Worm (Caenorhabditis elegans) whole organism, mixed stage, embryonic: ENCODE measurements around the gene nstp-10.

Experiments
- ceh-43 ChIP-seq: fragments of 200-800 bp; sonication (Bioruptor generic); optimal IDR thresholded peaks from 2 replicates; lab custom pipeline; 2018; ENCODE audit warnings: mild to moderate bottlenecking, missing genetic modification characterization, moderate library complexity, missing compliant biosample characterization
- cnd-1 ChIP-seq: fragments of 200-800 bp; sonication (Bioruptor generic); optimal IDR thresholded peaks from 2 replicates; lab custom pipeline; 2018; ENCODE audit warnings: mild to moderate bottlenecking, missing genetic modification characterization, missing compliant biosample characterization
- elt-3 ChIP-seq: fragments of 150-350 bp; optimal IDR thresholded peaks from 2 replicates; lab custom pipeline; 2014; ENCODE audit warnings: missing biosample characterization, missing genetic modification characterization
- flh-1 ChIP-seq: fragments of 200-800 bp; sonication (Bioruptor generic); optimal IDR thresholded peaks from 2 replicates; lab custom pipeline; 2018; ENCODE audit warnings: mild to moderate bottlenecking, missing genetic modification characterization, moderate library complexity, missing compliant biosample characterization
- ham-2 ChIP-seq: fragments of 200-800 bp; sonication (Bioruptor generic); optimal IDR thresholded peaks from 2 replicates; lab custom pipeline; 2018; ENCODE audit warnings: mild to moderate bottlenecking, missing genetic modification characterization, missing compliant biosample characterization
- lin-13 ChIP-seq: fragments of 150-350 bp; optimal IDR thresholded peaks from 2 replicates; lab custom pipeline; 2014; ENCODE audit warnings: missing biosample characterization, missing genetic modification characterization
- lin-32 ChIP-seq: fragments of 200-800 bp; sonication (Bioruptor generic); optimal IDR thresholded peaks from 2 replicates; lab custom pipeline; 2018; ENCODE audit warnings: mild to moderate bottlenecking, missing genetic modification characterization, missing compliant biosample characterization
- mab-5 ChIP-seq: fragments of 150-350 bp; optimal IDR thresholded peaks from 2 replicates; lab custom pipeline; 2014; ENCODE audit warnings: missing biosample characterization, missing genetic modification characterization
- mls-2 ChIP-seq: sonication (generic microtip); optimal IDR thresholded peaks from 2 replicates; lab custom pipeline; 2016; ENCODE audit warnings: mild to moderate bottlenecking, missing genetic modification characterization, moderate library complexity, missing compliant biosample characterization
- nhr-12 ChIP-seq: fragments of 150-350 bp; optimal IDR thresholded peaks from 2 replicates; lab custom pipeline; 2014; ENCODE audit warnings: missing biosample characterization, missing genetic modification characterization
- nhr-28 ChIP-seq: fragments of 150-350 bp; optimal IDR thresholded peaks from 2 replicates; lab custom pipeline; 2014; ENCODE audit warnings: missing biosample characterization, missing genetic modification characterization
- pha-4 ChIP-seq: fragments of 150-350 bp; optimal IDR thresholded peaks from 2 replicates; lab custom pipeline; 2018; ENCODE audit warnings: missing biosample characterization, missing genetic modification reagents, missing genetic modification characterization
- sptf-1 ChIP-seq: sonication (generic microtip); optimal IDR thresholded peaks from 2 replicates; lab custom pipeline; 2017; ENCODE audit warnings: mild to moderate bottlenecking, missing genetic modification characterization, moderate library complexity, missing compliant biosample characterization
- unc-62 ChIP-seq: fragments of 150-350 bp; optimal IDR thresholded peaks from 2 replicates; lab custom pipeline; 2014; ENCODE audit warnings: missing biosample characterization, missing genetic modification reagents, missing genetic modification characterization
- zip-8 ChIP-seq: fragments of 150-350 bp; optimal IDR thresholded peaks from 2 replicates; lab custom pipeline; 2014; ENCODE audit warnings: missing biosample characterization, missing genetic modification characterization

Gene nstp-10

DNA sequence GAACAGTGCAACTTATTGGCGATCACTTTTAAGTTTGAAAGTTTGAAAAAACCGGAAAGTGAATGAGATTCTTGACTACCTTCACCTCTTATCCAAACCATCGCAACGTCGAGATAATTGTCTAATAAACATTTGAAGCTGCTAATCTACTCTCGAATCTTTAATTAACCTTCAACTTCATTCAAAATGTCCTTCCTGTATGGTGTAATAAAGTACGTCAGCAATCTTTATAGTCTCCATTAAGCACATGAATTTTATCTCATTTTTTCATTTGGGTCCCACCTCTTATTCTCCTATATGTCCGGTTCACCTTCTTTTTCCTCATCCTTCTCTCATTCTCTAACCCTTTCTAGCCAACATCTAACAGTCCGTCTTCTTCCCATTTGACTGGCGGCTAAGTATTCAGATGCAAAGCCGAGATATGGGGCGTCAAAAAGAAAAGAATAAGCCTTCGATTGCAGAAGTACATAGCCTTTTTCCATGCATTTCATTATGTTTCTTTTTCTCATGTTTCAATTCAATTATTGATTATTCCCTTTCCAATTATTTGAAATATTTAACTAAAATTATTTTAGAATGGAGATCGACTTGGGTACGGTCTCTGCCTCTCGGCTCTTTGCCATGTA is 48.7 kb downstream of the nstp-10 start, which contains the start of gene swt-5:
Gene swt-5, plus strand, starts transcription at position 576 of the 626 bp plus-strand sequence.
- TF ChIP-seq sptf-1 (tag; lab: Kevin White, UChicago) (no peak), lin-13 (tag; lab: Kevin White, UChicago) (no peak), unc-62 (GFP tag; lab: Kevin White, UChicago) (no peak)

DNA sequence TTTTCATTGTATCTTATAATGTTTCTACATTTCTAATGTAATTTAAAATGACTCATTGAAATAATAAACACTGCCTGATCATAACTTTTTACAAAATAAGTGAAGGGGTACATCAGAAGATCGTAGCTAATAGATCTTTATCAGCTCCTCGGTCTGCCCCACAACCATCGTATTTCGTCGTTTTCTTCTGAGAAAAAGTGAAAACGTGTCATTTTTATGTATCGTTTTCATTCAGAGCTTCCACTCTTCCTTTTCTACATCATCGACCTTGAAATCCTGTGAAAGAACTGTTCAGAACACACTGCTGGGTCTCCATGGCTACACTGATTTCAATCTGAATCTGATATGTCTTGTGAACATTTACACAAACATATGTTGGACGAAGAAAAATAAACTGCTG is 50.3 kb downstream of the nstp-10 start:
- TF ChIP-seq nhr-12 (tag; lab: Kevin White, UChicago) = no peak
- no peak for TF ChIP-seq flh-1 (GFP tag; lab: Kevin White, UChicago)
- no peak for TF ChIP-seq lin-32 (GFP tag; lab: Kevin White, UChicago)
- TF ChIP-seq pha-4 (tag; lab: Kevin White, UChicago) = no peak
- TF ChIP-seq ham-2 (GFP tag; lab: Kevin White, UChicago) = no peak
- no peak for TF ChIP-seq cnd-1
- no peak for TF ChIP-seq zip-8 (tag; lab: Kevin White, UChicago)
- no peak for TF ChIP-seq elt-3 (tag; lab: Kevin White, UChicago)
- TF ChIP-seq nhr-28 (tag; lab: Kevin White, UChicago) = no peak
- no peak for TF ChIP-seq mab-5 (tag; lab: Kevin White, UChicago)
- no peak for TF ChIP-seq mls-2 (tag; lab: Kevin White, UChicago)
- TF ChIP-seq ceh-43 (GFP tag; lab: Kevin White, UChicago) = no peak
- TF ChIP-seq unc-62 (GFP tag; lab: Kevin White, UChicago) = no peak
- no peak for TF ChIP-seq sptf-1 (tag; lab: Kevin White, UChicago)
